Worm (Caenorhabditis elegans) whole organism, dauer: ENCODE results near the gene F53F8.7.

Experiments
- unc-62 ChIP-seq: sonication (generic microtip); optimal IDR thresholded peaks from 2 replicates; lab custom pipeline; 2017; ENCODE audit warnings: missing biosample characterization, missing genetic modification reagents, missing genetic modification characterization

F53F8.7 gene

ce11 chrV:20712318-20712993, 14.3 kb upstream of the F53F8.7 start:
- TF ChIP-seq unc-62 = no peak

- no peak for TF ChIP-seq unc-62
These were observed 13.6 kb upstream of the F53F8.7 start for ce11 chrV:20711733-20712132.

DNA sequence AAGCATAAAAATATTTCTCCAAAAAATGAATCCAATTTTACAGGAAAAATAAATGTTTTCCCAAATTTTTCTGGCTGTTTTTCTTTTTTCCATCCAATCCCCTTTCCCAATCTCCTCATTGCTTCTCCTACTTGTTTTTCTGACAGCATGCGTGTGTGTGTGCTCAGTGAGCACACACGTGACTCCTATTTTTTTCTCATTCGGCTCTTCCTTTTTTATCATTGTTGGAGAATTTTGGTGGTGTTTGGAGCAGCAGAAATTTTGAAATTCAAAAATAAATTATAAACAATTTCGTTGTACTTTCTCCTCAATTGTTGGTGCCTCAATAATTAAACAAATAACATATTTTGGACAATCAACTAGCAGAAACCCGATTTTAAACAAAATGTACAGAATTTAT, 12.5 kb upstream of the F53F8.7 start:
- no peak for TF ChIP-seq unc-62

DNA sequence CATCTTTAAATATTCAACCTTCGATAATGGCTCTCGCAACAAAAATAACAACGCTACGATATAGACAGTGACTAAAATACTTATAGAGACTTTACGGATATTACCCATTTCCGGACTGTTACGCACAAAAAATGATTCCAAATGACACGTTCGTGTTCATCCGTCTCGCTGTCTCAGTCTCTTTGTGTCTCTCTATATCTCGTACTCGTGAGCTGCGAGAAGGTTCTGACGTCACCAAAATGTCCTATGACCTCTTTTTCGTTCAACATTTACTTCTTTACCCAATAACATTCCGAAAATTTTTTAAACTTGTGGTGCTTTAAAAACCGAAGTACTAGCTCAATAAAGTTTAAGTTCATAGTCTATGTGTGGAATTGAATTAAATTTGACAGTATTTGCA, 12.0 kb upstream of the F53F8.7 start:
- TF ChIP-seq unc-62 = no peak

ce11 chrV:20703998-20704572, 5.9 kb upstream of the F53F8.7 start, which contains the start of the genes F53F8.5 and F53F8.6:
Gene F53F8.5 (minus strand): TSS chrV:20704049.
Gene F53F8.6 (plus strand): TSS chrV:20704227.
- no peak for TF ChIP-seq unc-62

- TF ChIP-seq unc-62 = no peak
These were observed 4.2 kb downstream of the F53F8.7 start for ce11 chrV:20693968-20694367.

DNA sequence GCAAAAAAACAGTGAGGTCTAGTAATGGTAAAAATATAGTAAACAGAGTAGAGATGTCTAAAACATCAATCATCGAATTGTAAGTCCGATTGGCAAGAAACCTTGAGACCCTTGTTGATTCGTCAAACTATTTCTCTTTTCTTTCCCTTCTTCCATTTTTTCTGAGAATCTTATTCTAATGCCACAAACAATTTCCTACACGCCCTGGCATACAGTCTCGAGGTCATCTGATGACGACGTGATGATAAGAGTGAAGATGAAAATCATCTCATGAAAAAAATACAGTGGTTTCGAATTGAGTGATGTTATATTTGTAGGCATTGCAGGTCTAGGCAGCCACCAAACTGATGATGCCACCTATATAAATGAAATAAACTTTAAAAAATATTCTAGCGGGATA, 5.3 kb downstream of the F53F8.7 start:
- TF ChIP-seq unc-62 = no peak

DNA sequence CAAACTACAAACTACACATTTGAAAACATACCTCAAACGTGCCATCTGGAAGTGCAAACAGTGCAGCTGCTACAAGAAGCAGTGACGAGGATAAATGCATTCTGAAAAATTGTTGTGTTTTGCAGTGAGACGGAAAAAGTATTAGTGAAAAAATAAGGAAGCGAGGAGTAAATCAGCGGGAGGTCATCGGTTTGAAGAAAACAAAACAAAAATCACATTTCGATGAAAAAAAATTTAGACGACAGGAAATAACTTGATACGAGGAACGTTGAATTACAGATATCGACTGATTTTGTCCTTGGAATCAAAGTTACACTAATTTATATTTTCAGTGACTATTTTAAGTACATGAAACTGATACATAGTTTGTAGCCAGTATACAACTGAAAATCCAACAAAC, 6.6 kb downstream of the F53F8.7 start, which contains the start of gene F53F8.4:
TSS of gene F53F8.4 (minus strand) at position 101 of the 400 bp plus-strand sequence.
- TF ChIP-seq unc-62 = no peak

DNA sequence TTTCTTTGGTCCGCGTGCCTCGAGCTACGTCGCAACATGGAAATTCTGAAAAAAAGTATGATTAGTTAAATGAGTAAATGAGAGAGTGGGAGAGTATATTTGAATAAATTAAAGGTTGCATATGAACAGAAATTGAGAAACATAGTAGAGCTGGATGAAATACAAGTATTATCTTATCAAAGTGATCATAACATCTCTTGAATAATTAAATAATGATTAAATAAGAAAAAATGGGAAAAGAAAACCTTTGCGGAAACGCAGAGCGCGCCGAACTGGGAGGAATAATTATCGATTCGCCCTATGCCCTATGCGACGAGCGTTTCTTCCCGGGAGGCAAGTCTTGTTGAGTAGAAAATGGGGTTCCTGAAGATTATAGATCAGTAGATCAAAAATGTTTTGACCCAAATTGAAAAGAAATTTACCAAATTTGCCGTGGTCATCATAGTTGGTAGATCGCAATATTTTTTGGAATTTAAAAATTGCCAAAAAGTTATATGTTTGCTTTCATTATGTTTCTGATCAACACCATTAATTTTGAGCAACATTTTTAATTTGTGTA, 8.6 kb downstream of the F53F8.7 start, which contains the start of gene F53F8.3:
TSS of gene F53F8.3 (minus strand) at position 51 of the 559 bp plus-strand sequence.
- TF ChIP-seq unc-62 = no peak

DNA sequence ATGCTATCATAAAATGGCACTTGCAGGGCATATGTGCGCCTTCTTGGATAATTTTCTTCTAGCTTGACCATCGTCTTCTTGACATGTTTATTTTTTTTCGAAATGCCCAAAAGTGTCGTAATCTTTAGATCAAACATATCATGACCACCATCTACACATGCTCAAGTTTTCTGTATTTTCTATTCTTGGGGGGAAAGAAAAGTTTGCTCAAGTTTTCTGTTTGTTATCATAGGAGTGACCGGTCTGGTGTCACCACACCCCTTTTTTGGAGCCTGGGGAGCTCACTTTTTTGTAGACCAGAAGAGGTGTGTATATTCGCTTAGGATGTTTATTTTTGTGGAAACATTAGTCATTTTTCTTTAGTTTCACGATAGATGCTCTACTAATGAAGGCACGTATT, 12.8 kb downstream of the F53F8.7 start, which contains the start of gene klf-2:
TSS of gene klf-2 (plus strand) at position 301 of the 400 bp plus-strand sequence.
- TF ChIP-seq unc-62 = no peak

ce11 chrV:20682309-20682708, 15.9 kb downstream of the F53F8.7 start:
- no peak for TF ChIP-seq unc-62

DNA sequence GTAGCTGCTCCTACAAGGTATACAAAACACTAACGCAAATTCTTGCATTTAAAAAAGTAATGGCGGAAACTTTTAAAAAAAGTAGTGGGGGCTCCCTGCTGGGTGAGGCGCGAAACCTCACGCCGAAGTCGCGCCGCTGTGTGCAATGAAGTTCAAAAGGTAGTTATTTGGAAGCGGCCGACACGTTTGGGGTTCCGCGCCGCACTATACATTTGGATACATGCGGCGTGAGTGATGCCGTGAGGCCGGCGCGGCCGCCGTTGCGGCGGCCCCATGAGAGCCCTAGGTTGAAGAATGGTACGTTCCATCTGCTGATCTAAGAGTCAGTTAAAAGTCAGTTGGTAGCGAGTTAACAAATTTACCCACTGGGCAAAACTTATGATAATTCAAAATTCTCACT, 16.3 kb downstream of the F53F8.7 start:
- no peak for TF ChIP-seq unc-62

DNA sequence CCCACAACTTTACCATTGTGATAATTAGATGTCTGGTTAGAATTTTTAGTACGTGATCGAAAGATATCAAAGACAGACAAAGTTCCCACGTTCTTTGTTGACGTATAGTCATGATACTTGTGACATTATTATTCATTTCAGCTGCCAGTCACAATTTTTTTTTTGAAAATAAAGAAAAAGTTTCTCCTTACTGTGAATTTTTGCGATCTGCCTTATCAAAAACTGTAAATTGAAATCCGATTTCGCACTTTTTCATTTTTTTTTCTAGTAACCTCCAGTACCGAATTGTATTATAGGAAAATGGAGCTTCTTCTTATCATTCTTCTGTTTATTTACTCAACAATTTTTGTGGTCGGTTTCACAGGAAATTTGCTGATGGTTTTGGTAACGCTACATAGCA, 17.0 kb downstream of the F53F8.7 start, which contains the start of gene srsx-35:
TSS of gene srsx-35 (plus strand) at position 301 of the 400 bp plus-strand sequence.
- TF ChIP-seq unc-62 = no peak

ce11 chrV:20680189-20680588, 18.0 kb downstream of the F53F8.7 start:
- TF ChIP-seq unc-62 = no peak

DNA sequence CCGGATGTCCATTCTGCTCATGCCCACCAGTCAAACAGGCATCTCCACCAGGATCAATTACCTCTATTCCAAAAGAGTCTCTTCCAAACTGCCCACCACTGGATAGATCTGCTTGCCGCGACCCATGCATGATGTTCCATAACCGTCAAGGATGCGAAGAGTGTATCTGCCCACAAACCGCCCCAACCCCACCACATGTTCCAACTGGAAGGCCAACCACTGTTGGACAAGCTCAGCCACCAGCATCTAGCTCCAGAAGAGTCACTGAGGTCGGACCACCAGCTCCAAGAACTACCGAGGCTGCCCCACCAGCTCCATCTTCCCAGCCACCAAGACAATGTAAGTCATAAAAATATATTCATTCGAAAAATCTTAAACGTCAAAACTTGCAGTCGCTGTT, 27.5 kb downstream of the F53F8.7 start:
- TF ChIP-seq unc-62 = no peak

ce11 chrV:20666905-20667304, 31.3 kb downstream of the F53F8.7 start, which contains the start of gene mlt-11:
Gene mlt-11 (plus strand): TSS chrV:20667205.
- no peak for TF ChIP-seq unc-62

- TF ChIP-seq unc-62 = no peak
These were observed 33.2 kb downstream of the F53F8.7 start for ce11 chrV:20664930-20665329.

DNA sequence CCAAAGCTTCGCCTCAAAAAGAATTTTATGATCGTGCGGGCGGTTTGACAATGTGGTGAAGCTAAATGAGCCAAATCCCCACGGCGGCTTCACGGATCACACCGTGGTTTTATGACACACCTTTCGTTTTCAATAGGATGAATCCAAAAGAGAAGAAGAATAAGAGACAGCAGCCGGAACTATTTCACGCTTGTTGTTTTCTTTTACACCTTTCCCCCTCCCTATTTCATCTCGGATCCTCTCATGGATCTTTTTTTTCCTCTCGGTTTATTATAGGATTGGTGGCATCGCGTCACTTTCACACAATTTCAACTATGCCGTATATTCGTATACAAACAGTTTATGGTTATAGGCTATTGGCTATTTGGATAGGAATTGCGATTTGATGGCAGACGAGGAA, 34.4 kb downstream of the F53F8.7 start:
- no peak for TF ChIP-seq unc-62
